Worm (Caenorhabditis elegans) whole organism, L2 larva: ENCODE data around the gene F40G12.11.

Source experiments
- Y55F3AM.14 ChIP-seq: fragments of 200-800 bp; sonication (Bioruptor generic); optimal IDR thresholded peaks from 2 replicates; lab custom pipeline; 2018; ENCODE audit warnings: mild to moderate bottlenecking, missing genetic modification characterization, missing compliant biosample characterization
- lin-13 ChIP-seq: fragments of 150-350 bp; optimal IDR thresholded peaks from 2 replicates; lab custom pipeline; 2014; ENCODE audit warnings: missing biosample characterization, missing genetic modification reagents, missing genetic modification characterization
- nhr-237 ChIP-seq: fragments of 150-350 bp; optimal IDR thresholded peaks from 2 replicates; lab custom pipeline; 2014; ENCODE audit warnings: missing biosample characterization, missing genetic modification characterization
- nhr-77 ChIP-seq: fragments of 150-350 bp; optimal IDR thresholded peaks from 2 replicates; lab custom pipeline; 2014; ENCODE audit warnings: missing biosample characterization, missing genetic modification characterization
- unc-62 ChIP-seq: fragments of 150-350 bp; optimal IDR thresholded peaks from 2 replicates; lab custom pipeline; 2014; ENCODE audit warnings: missing biosample characterization, missing genetic modification reagents, missing genetic modification characterization
- ztf-1 ChIP-seq: fragments of 200-800 bp; sonication (Bioruptor generic); conservative IDR thresholded peaks from 2 replicates; pipeline ENCODE4 v1.3.6; 2022; ENCODE audit warnings: missing genetic modification characterization, missing compliant biosample characterization
- ztf-4 ChIP-seq: fragments of 150-350 bp; optimal IDR thresholded peaks from 2 replicates; lab custom pipeline; 2014; ENCODE audit warnings: missing biosample characterization, missing genetic modification characterization

- TF ChIP-seq nhr-237 (no peak), unc-62 (no peak), lin-13 (no peak), nhr-77 (tag; lab: Kevin White, UChicago) (no peak), ztf-1 (GFP tag; lab: Robert Waterston, UW) (no peak), ztf-4 (tag; lab: Kevin White, UChicago) (no peak), Y55F3AM.14 (no peak)
Measured at ce11 chrV:14334901-14335300, 48.9 kb downstream of the F40G12.11 start, which contains the start of gene srm-5.
